Fruit fly (Drosophila melanogaster) whole organism, pupa: Measurements from ENCODE around the gene CG4766.

Source experiments
- CG14655 ChIP-seq: fragments of 200-800 bp; sonication (Bioruptor generic); optimal IDR thresholded peaks from 3 replicates; lab custom pipeline; 2017; ENCODE audit warnings: mild to moderate bottlenecking, missing biosample characterization, missing genetic modification reagents, missing genetic modification characterization
- CG15710 ChIP-seq: fragments of 200-800 bp; sonication (Bioruptor generic); optimal IDR thresholded peaks from 2 replicates; lab custom pipeline; 2018; ENCODE audit warnings: missing biosample characterization, mild to moderate bottlenecking, missing genetic modification characterization, moderate library complexity
- gl ChIP-seq: fragments of 200-800 bp; sonication (Bioruptor generic); optimal IDR thresholded peaks from 2 replicates; lab custom pipeline; 2018; ENCODE audit warnings: missing biosample characterization, mild to moderate bottlenecking, missing genetic modification characterization

- no peak for TF ChIP-seq CG14655
- no peak for TF ChIP-seq gl (tag; lab: Kevin White, UChicago)
- TF ChIP-seq CG15710 (tag; lab: Kevin White, UChicago) = no peak
Measured at dm6 chrX:5947870-5948498, 52.6 kb downstream of the CG4766 start, which contains the start of gene CG6041.
